Fruit fly (Drosophila melanogaster) whole organism, prepupa: ENCODE results near the gene CG9515.
A peak's percentile ranks its signal among the peaks of the same experiment; 100 is the strongest.

Source experiments
- Blimp-1 ChIP-seq: fragments of 200-800 bp; sonication (Bioruptor generic); optimal IDR thresholded peaks from 3 replicates; lab custom pipeline; 2017; ENCODE audit warnings: missing biosample characterization, missing genetic modification characterization, mild to moderate bottlenecking, moderate library complexity, missing genetic modification reagents
- CG10631 ChIP-seq: fragments of 200-800 bp; sonication (Bioruptor generic); optimal IDR thresholded peaks from 2 replicates; lab custom pipeline; 2016; ENCODE audit warnings: missing biosample characterization, missing genetic modification characterization
- CG10669 ChIP-seq: fragments of 200-800 bp; sonication (Bioruptor generic); optimal IDR thresholded peaks from 3 replicates; lab custom pipeline; 2018; ENCODE audit warnings: missing biosample characterization, mild to moderate bottlenecking, missing genetic modification characterization, moderate library complexity
- CG11294 ChIP-seq: fragments of 200-800 bp; sonication (Bioruptor generic); IDR thresholded peaks from 2 replicates; pipeline ENCODE4 v1.3.6; 2022; ENCODE audit warnings: missing biosample characterization, missing genetic modification characterization
- CG11902 ChIP-seq: fragments of 200-800 bp; sonication (Bioruptor generic); optimal IDR thresholded peaks from 3 replicates; lab custom pipeline; 2016; ENCODE audit warnings: missing biosample characterization, missing genetic modification characterization
- CG15336 ChIP-seq: fragments of 200-800 bp; sonication (Bioruptor generic); IDR thresholded peaks from 2 replicates; pipeline ENCODE4 v1.3.6; 2022; ENCODE audit warnings: missing biosample characterization, missing genetic modification characterization
- CG1621 ChIP-seq: fragments of 200-800 bp; sonication (Bioruptor generic); optimal IDR thresholded peaks from 3 replicates; lab custom pipeline; 2018; ENCODE audit warnings: missing biosample characterization, mild to moderate bottlenecking, missing genetic modification characterization
- CG16779 ChIP-seq: fragments of 200-800 bp; sonication (Bioruptor generic); optimal IDR thresholded peaks from 3 replicates; lab custom pipeline; 2017; ENCODE audit warnings: missing biosample characterization, mild to moderate bottlenecking, missing genetic modification characterization
- CG3032 ChIP-seq: fragments of 200-800 bp; optimal IDR thresholded peaks from 2 replicates; lab custom pipeline; 2019; ENCODE audit warnings: missing biosample characterization, mild to moderate bottlenecking, missing genetic modification characterization, moderate library complexity
- CG31627 ChIP-seq: fragments of 200-800 bp; sonication (Bioruptor generic); optimal IDR thresholded peaks from 3 replicates; lab custom pipeline; 2016; ENCODE audit warnings: missing biosample characterization, missing genetic modification characterization
- CG32006 ChIP-seq: fragments of 200-800 bp; sonication (Bioruptor generic); optimal IDR thresholded peaks from 3 replicates; lab custom pipeline; 2017; ENCODE audit warnings: missing biosample characterization, mild to moderate bottlenecking, missing genetic modification characterization
- CG34406 ChIP-seq: fragments of 200-800 bp; sonication (Bioruptor generic); optimal IDR thresholded peaks from 3 replicates; lab custom pipeline; 2016; ENCODE audit warnings: missing biosample characterization, missing genetic modification characterization
- CG4318 ChIP-seq: fragments of 200-800 bp; sonication (Bioruptor generic); optimal IDR thresholded peaks from 3 replicates; lab custom pipeline; 2017; ENCODE audit warnings: missing biosample characterization, mild to moderate bottlenecking, missing genetic modification characterization
- CG6163 ChIP-seq: fragments of 200-800 bp; sonication (Bioruptor generic); IDR thresholded peaks from 3 replicates; pipeline ENCODE4 v1.3.6; 2022; ENCODE audit warnings: missing biosample characterization, missing genetic modification characterization
- CG6276 ChIP-seq: fragments of 200-800 bp; sonication (Bioruptor generic); optimal IDR thresholded peaks from 2 replicates; lab custom pipeline; 2017; ENCODE audit warnings: missing biosample characterization, mild to moderate bottlenecking, missing genetic modification characterization
- CG6808 ChIP-seq: fragments of 200-800 bp; sonication (Bioruptor generic); optimal IDR thresholded peaks from 3 replicates; lab custom pipeline; 2017; ENCODE audit warnings: missing biosample characterization, missing genetic modification characterization, mild to moderate bottlenecking, moderate library complexity, missing genetic modification reagents
- CG6854 ChIP-seq: fragments of 200-800 bp; sonication (Bioruptor generic); optimal IDR thresholded peaks from 2 replicates; lab custom pipeline; 2017; ENCODE audit warnings: missing biosample characterization, mild to moderate bottlenecking, missing genetic modification characterization
- CG7368 ChIP-seq: fragments of 200-800 bp; sonication (Bioruptor generic); optimal IDR thresholded peaks from 3 replicates; lab custom pipeline; 2016; ENCODE audit warnings: missing biosample characterization, missing genetic modification characterization
- CG8119 ChIP-seq: fragments of 200-800 bp; sonication (Bioruptor generic); IDR thresholded peaks from 3 replicates; pipeline ENCODE4 v1.3.6; 2022; ENCODE audit warnings: missing biosample characterization, missing genetic modification characterization
- CG8319 ChIP-seq: fragments of 200-800 bp; sonication (Bioruptor generic); optimal IDR thresholded peaks from 3 replicates; lab custom pipeline; 2016; ENCODE audit warnings: missing biosample characterization, missing genetic modification characterization
- CG8632 ChIP-seq: fragments of 200-800 bp; sonication (Bioruptor generic); optimal IDR thresholded peaks from 3 replicates; lab custom pipeline; 2016; ENCODE audit warnings: missing biosample characterization, missing genetic modification characterization
- CG9139 ChIP-seq: fragments of 200-800 bp; sonication (Bioruptor generic); optimal IDR thresholded peaks from 3 replicates; lab custom pipeline; 2017; ENCODE audit warnings: missing biosample characterization, mild to moderate bottlenecking, missing genetic modification characterization
- Eip75B ChIP-seq: fragments of 200-800 bp; sonication (Bioruptor generic); optimal IDR thresholded peaks from 3 replicates; lab custom pipeline; 2016; ENCODE audit warnings: missing biosample characterization, missing genetic modification characterization
- Eip78C ChIP-seq: fragments of 200-800 bp; sonication (Bioruptor generic); peaks from one replicate; lab custom pipeline; 2016; ENCODE audit warnings: missing biosample characterization, missing genetic modification characterization
- Eip93F ChIP-seq: fragments of 200-800 bp; sonication (Bioruptor generic); optimal IDR thresholded peaks from 2 replicates; lab custom pipeline; 2016; ENCODE audit warnings: missing biosample characterization, mild to moderate bottlenecking, missing genetic modification characterization
- Gug ChIP-seq: fragments of 200-800 bp; sonication (Bioruptor generic); IDR thresholded peaks from 2 replicates; pipeline ENCODE4 v1.3.6; 2022; ENCODE audit warnings: missing biosample characterization, missing genetic modification characterization
- Hr38 ChIP-seq: sonication (Bioruptor generic); optimal IDR thresholded peaks from 2 replicates; lab custom pipeline; 2016; ENCODE audit warnings: missing biosample characterization, missing genetic modification characterization
- Hr39 ChIP-seq: fragments of 200-800 bp; sonication (Bioruptor generic); optimal IDR thresholded peaks from 2 replicates; lab custom pipeline; 2016; ENCODE audit warnings: missing biosample characterization, missing genetic modification characterization
- Hr4 ChIP-seq: fragments of 200-800 bp; sonication (Bioruptor generic); optimal IDR thresholded peaks from 3 replicates; lab custom pipeline; 2016; ENCODE audit warnings: missing biosample characterization, missing genetic modification characterization
- Lpt ChIP-seq: fragments of 200-800 bp; sonication (Bioruptor generic); optimal IDR thresholded peaks from 3 replicates; lab custom pipeline; 2016; ENCODE audit warnings: missing biosample characterization, missing genetic modification characterization
- Met ChIP-seq: fragments of 200-800 bp; sonication (Bioruptor generic); optimal IDR thresholded peaks from 3 replicates; lab custom pipeline; 2016; ENCODE audit warnings: missing biosample characterization, missing genetic modification characterization
- Smox ChIP-seq: fragments of 200-800 bp; sonication (Bioruptor generic); optimal IDR thresholded peaks from 3 replicates; lab custom pipeline; 2016; ENCODE audit warnings: missing biosample characterization, missing genetic modification characterization
- Sox102F ChIP-seq: fragments of 200-800 bp; sonication (Bioruptor generic); optimal IDR thresholded peaks from 2 replicates; lab custom pipeline; 2016; ENCODE audit warnings: missing biosample characterization, mild to moderate bottlenecking, missing genetic modification characterization
- Sox14 ChIP-seq: fragments of 200-800 bp; sonication (Bioruptor generic); optimal IDR thresholded peaks from 3 replicates; lab custom pipeline; 2016; ENCODE audit warnings: missing biosample characterization, missing genetic modification characterization
- Sox15 ChIP-seq: fragments of 200-800 bp; sonication (Bioruptor generic); optimal IDR thresholded peaks from 3 replicates; lab custom pipeline; 2016; ENCODE audit warnings: missing biosample characterization, missing genetic modification characterization
- acj6 ChIP-seq: fragments of 200-800 bp; sonication (Bioruptor generic); optimal IDR thresholded peaks from 3 replicates; lab custom pipeline; 2016; ENCODE audit warnings: missing biosample characterization, missing genetic modification characterization
- cyc ChIP-seq: fragments of 200-800 bp; sonication (Bioruptor generic); optimal IDR thresholded peaks from 3 replicates; lab custom pipeline; 2016; ENCODE audit warnings: missing biosample characterization, missing genetic modification characterization
- dsx ChIP-seq: fragments of 200-800 bp; optimal IDR thresholded peaks from 3 replicates; lab custom pipeline; 2019; ENCODE audit warnings: missing biosample characterization, mild to moderate bottlenecking, missing genetic modification characterization, moderate library complexity; ENCODE audit not compliant: poor library complexity, severe bottlenecking
- esn ChIP-seq: fragments of 200-800 bp; sonication (Bioruptor generic); optimal IDR thresholded peaks from 2 replicates; lab custom pipeline; 2016; ENCODE audit warnings: missing biosample characterization, mild to moderate bottlenecking, missing genetic modification characterization, moderate library complexity
- fd59A ChIP-seq: fragments of 200-800 bp; sonication (Bioruptor generic); optimal IDR thresholded peaks from 2 replicates; lab custom pipeline; 2017; ENCODE audit warnings: missing biosample characterization, mild to moderate bottlenecking, missing genetic modification characterization, missing genetic modification reagents
- fd85E ChIP-seq: fragments of 200-800 bp; sonication (Bioruptor generic); optimal IDR thresholded peaks from 3 replicates; lab custom pipeline; 2016; ENCODE audit warnings: missing biosample characterization, missing genetic modification characterization
- fkh ChIP-seq: fragments of 200-800 bp; sonication (Bioruptor generic); optimal IDR thresholded peaks from 3 replicates; lab custom pipeline; 2017; ENCODE audit warnings: missing biosample characterization, mild to moderate bottlenecking, missing genetic modification characterization, moderate library complexity
- pdm3 ChIP-seq: fragments of 200-800 bp; sonication (Bioruptor generic); optimal IDR thresholded peaks from 3 replicates; lab custom pipeline; 2016; ENCODE audit warnings: missing biosample characterization, missing genetic modification characterization
- salr ChIP-seq, 2 experiments: fragments of 200-800 bp; sonication (Bioruptor generic); optimal IDR thresholded peaks; 3 replicates each; lab custom pipeline; 2016 to 2018; ENCODE audit warnings: missing biosample characterization in 2 of 2, missing genetic modification characterization in 2 of 2, mild to moderate bottlenecking in 1 of 2
- spab ChIP-seq: fragments of 200-800 bp; sonication (Bioruptor generic); optimal IDR thresholded peaks from 2 replicates; lab custom pipeline; 2017; ENCODE audit warnings: missing biosample characterization, mild to moderate bottlenecking, missing genetic modification characterization, missing genetic modification reagents
- svp ChIP-seq: fragments of 200-800 bp; sonication (Bioruptor generic); peaks from one replicate; lab custom pipeline; 2016; ENCODE audit warnings: missing biosample characterization, missing genetic modification characterization
- topi ChIP-seq: fragments of 200-800 bp; sonication (Bioruptor generic); optimal IDR thresholded peaks from 3 replicates; lab custom pipeline; 2016; ENCODE audit warnings: missing biosample characterization, missing genetic modification characterization
- vri ChIP-seq: fragments of 200-800 bp; sonication (Bioruptor generic); optimal IDR thresholded peaks from 3 replicates; lab custom pipeline; 2016; ENCODE audit warnings: missing biosample characterization, mild to moderate bottlenecking, missing genetic modification characterization

The CG9515 gene

dm6 chr2L:8959001-8959461 lies 16.0 kb upstream of the CG9515 start, which contains the start of gene CG31886 (continued):
- TF ChIP-seq CG6854 (GFP tag; lab: Kevin White, UChicago) (no peak), dsx (no peak), CG16779 (peak; percentile 29), CG32006 (GFP tag; lab: Kevin White, UChicago) (peak; percentile 75), Eip75B (no peak), CG1621 (tag; lab: Kevin White, UChicago) (no peak), Eip78C (no peak), Hr4 (GFP tag; lab: Kevin White, UChicago) (peak; percentile 15), CG10669 (peak; percentile 1), Eip93F (GFP tag; lab: Kevin White, UChicago) (no peak), CG6808 (no peak), CG10631 (GFP tag; lab: Kevin White, UChicago) (peak; percentile 27), CG6163 (GFP tag; lab: Robert Waterston, UW) (no peak), Sox15 (GFP tag; lab: Kevin White, UChicago) (no peak), CG11294 (peak; percentile 44), Gug (GFP tag; lab: Robert Waterston, UW) (no peak; the same call in 1 of the 2 replicates), pdm3 (GFP tag; lab: Kevin White, UChicago) (peak; percentile 25), Met (GFP tag; lab: Kevin White, UChicago) (no peak), CG8319 (no peak), Blimp-1 (GFP tag; lab: Kevin White, UChicago) (no peak), cyc (GFP tag; lab: Kevin White, UChicago) (no peak), CG6276 (GFP tag; lab: Kevin White, UChicago) (peak; percentile 73), vri (no peak), Hr38 (GFP tag; lab: Kevin White, UChicago) (no peak), acj6 (GFP tag; lab: Kevin White, UChicago) (peak; percentile 10), CG15336 (GFP tag; lab: Robert Waterston, UW) (no peak; the same call in 1 of the 2 replicates), svp (GFP tag; lab: Kevin White, UChicago) (peak; percentile 24), fd85E (GFP tag; lab: Kevin White, UChicago) (no peak), Lpt (GFP tag; lab: Kevin White, UChicago) (no peak), Sox14 (GFP tag; lab: Kevin White, UChicago) (no peak), CG7368 (no peak)

dm6 chr2L:8958046-8958497 lies 15.0 kb upstream of the CG9515 start:
- TF ChIP-seq CG15336 (GFP tag; lab: Robert Waterston, UW), result peak; percentile 99
- TF ChIP-seq CG6276 (GFP tag; lab: Kevin White, UChicago), result peak; percentile 93
- peak; percentile 89 for TF ChIP-seq svp (GFP tag; lab: Kevin White, UChicago)
- peak; percentile 66 for TF ChIP-seq CG31627
- TF ChIP-seq vri, result peak; percentile 25
- TF ChIP-seq Blimp-1 (GFP tag; lab: Kevin White, UChicago), result no peak
- no peak for TF ChIP-seq CG1621 (tag; lab: Kevin White, UChicago)
- peak; percentile 59 for TF ChIP-seq fd59A (GFP tag; lab: Kevin White, UChicago)
- peak; percentile 94 for TF ChIP-seq CG11294
- TF ChIP-seq CG34406 (GFP tag; lab: Kevin White, UChicago), result peak; percentile 78
- peak; percentile 54 for TF ChIP-seq CG9139 (GFP tag; lab: Kevin White, UChicago)
- TF ChIP-seq pdm3 (GFP tag; lab: Kevin White, UChicago), result peak; percentile 91
- TF ChIP-seq salr (GFP tag; optimal IDR thresholded peaks at IDR 0.05; lab: Kevin White, UChicago), result peak; percentile 68 to 91
- TF ChIP-seq fkh (GFP tag; lab: Kevin White, UChicago), result peak; percentile 40
- TF ChIP-seq CG8632 (GFP tag; lab: Kevin White, UChicago), result peak; percentile 75
- peak; percentile 69 for TF ChIP-seq CG4318 (GFP tag; lab: Kevin White, UChicago)
- TF ChIP-seq Sox102F, result peak; percentile 86
- no peak for TF ChIP-seq CG3032 (tag; lab: Kevin White, UChicago)
- peak; percentile 90 for TF ChIP-seq CG32006 (GFP tag; lab: Kevin White, UChicago)
- peak; percentile 61 for TF ChIP-seq Sox15 (GFP tag; lab: Kevin White, UChicago)
- peak; percentile 61 for TF ChIP-seq spab (GFP tag; lab: Kevin White, UChicago)
- peak; percentile 99 for TF ChIP-seq CG8119 (GFP tag; lab: Robert Waterston, UW)
- peak; percentile 74 for TF ChIP-seq topi
- TF ChIP-seq Hr38 (GFP tag; lab: Kevin White, UChicago), result no peak
- TF ChIP-seq CG11902, result peak; percentile 33
- peak; percentile 82 for TF ChIP-seq Smox (GFP tag; lab: Kevin White, UChicago)
- peak; percentile 78 for TF ChIP-seq Hr39
- TF ChIP-seq CG6808, result peak; percentile 60
- no peak for TF ChIP-seq esn (GFP tag; lab: Kevin White, UChicago)
- peak; percentile 78 for TF ChIP-seq CG10669
- TF ChIP-seq CG8319, result peak; percentile 57
- TF ChIP-seq acj6 (GFP tag; lab: Kevin White, UChicago), result peak; percentile 82
- TF ChIP-seq Gug (GFP tag; lab: Robert Waterston, UW), result peak; percentile 96
- no peak for TF ChIP-seq fd85E (GFP tag; lab: Kevin White, UChicago)
